Fruit fly (Drosophila melanogaster): Measurements from ENCODE around the gene Dscam4.

- TF ChIP-seq vri (GFP tag; optimal IDR thresholded peaks at IDR 0.05) = peak; percentile 88
- TF ChIP-seq CG9139 (GFP tag; optimal IDR thresholded peaks at IDR 0.05) = no peak
- TF ChIP-seq CG1621 (tag; optimal IDR thresholded peaks at IDR 0.05) = peak; percentile 27
- 0 out of 3 replicates have a peak, but pooled peaks have one; percentile 30 for TF ChIP-seq CG6163 (GFP tag; IDR thresholded peaks at IDR 0.05)
- peak; percentile 25 for TF ChIP-seq Hr39 (GFP tag; optimal IDR thresholded peaks at IDR 0.05)
- TF ChIP-seq Hr38 (GFP tag; optimal IDR thresholded peaks at IDR 0.05) = no peak
- no peak for TF ChIP-seq CG16779 (tag; optimal IDR thresholded peaks at IDR 0.05)
- TF ChIP-seq CG8632 (GFP tag; optimal IDR thresholded peaks at IDR 0.05) = peak; percentile 51
- peak; percentile 6 for TF ChIP-seq OdsH (GFP tag; optimal IDR thresholded peaks at IDR 0.05)
- no peak for TF ChIP-seq dsx (GFP tag; optimal IDR thresholded peaks at IDR 0.05; ENCODE audit: poor library complexity, severe bottlenecking)
- peak; percentile 53 for TF ChIP-seq esn (GFP tag; optimal IDR thresholded peaks at IDR 0.05)
- TF ChIP-seq CG6276 (GFP tag; optimal IDR thresholded peaks at IDR 0.05) = no peak
- no peak for TF ChIP-seq Sox15 (GFP tag; optimal IDR thresholded peaks at IDR 0.05)
- peak; percentile 5 for TF ChIP-seq CG32006 (GFP tag; optimal IDR thresholded peaks at IDR 0.05)
Measured at dm6 chr3L:8289336-8290258, 51.1 kb downstream of the Dscam4 start, which contains the start of gene cert.

Data from whole organism, prepupa.